Fruit fly (Drosophila melanogaster) whole organism, prepupa: ENCODE data around the gene CG3213.

ENCODE experiments used
- Blimp-1 ChIP-seq: fragments of 200-800 bp; sonication (Bioruptor generic); optimal IDR thresholded peaks from 3 replicates; lab custom pipeline; 2017; ENCODE audit warnings: missing biosample characterization, missing genetic modification characterization, mild to moderate bottlenecking, moderate library complexity, missing genetic modification reagents
- CG10631 ChIP-seq: fragments of 200-800 bp; sonication (Bioruptor generic); optimal IDR thresholded peaks from 2 replicates; lab custom pipeline; 2016; ENCODE audit warnings: missing biosample characterization, missing genetic modification characterization
- CG10669 ChIP-seq: fragments of 200-800 bp; sonication (Bioruptor generic); optimal IDR thresholded peaks from 3 replicates; lab custom pipeline; 2018; ENCODE audit warnings: missing biosample characterization, mild to moderate bottlenecking, missing genetic modification characterization, moderate library complexity
- CG11294 ChIP-seq: fragments of 200-800 bp; sonication (Bioruptor generic); IDR thresholded peaks from 2 replicates; pipeline ENCODE4 v1.3.6; 2022; ENCODE audit warnings: missing biosample characterization, missing genetic modification characterization
- CG11762 ChIP-seq: fragments of 200-800 bp; sonication (Bioruptor generic); optimal IDR thresholded peaks from 3 replicates; lab custom pipeline; 2016; ENCODE audit warnings: missing biosample characterization, missing genetic modification characterization; ENCODE audit not compliant: insufficient read depth
- CG11902 ChIP-seq: fragments of 200-800 bp; sonication (Bioruptor generic); optimal IDR thresholded peaks from 3 replicates; lab custom pipeline; 2016; ENCODE audit warnings: missing biosample characterization, missing genetic modification characterization
- CG15336 ChIP-seq: fragments of 200-800 bp; sonication (Bioruptor generic); IDR thresholded peaks from 2 replicates; pipeline ENCODE4 v1.3.6; 2022; ENCODE audit warnings: missing biosample characterization, missing genetic modification characterization
- CG16779 ChIP-seq: fragments of 200-800 bp; sonication (Bioruptor generic); optimal IDR thresholded peaks from 3 replicates; lab custom pipeline; 2017; ENCODE audit warnings: missing biosample characterization, mild to moderate bottlenecking, missing genetic modification characterization
- CG3032 ChIP-seq: fragments of 200-800 bp; optimal IDR thresholded peaks from 2 replicates; lab custom pipeline; 2019; ENCODE audit warnings: missing biosample characterization, mild to moderate bottlenecking, missing genetic modification characterization, moderate library complexity
- CG31627 ChIP-seq: fragments of 200-800 bp; sonication (Bioruptor generic); optimal IDR thresholded peaks from 3 replicates; lab custom pipeline; 2016; ENCODE audit warnings: missing biosample characterization, missing genetic modification characterization
- CG32006 ChIP-seq: fragments of 200-800 bp; sonication (Bioruptor generic); optimal IDR thresholded peaks from 3 replicates; lab custom pipeline; 2017; ENCODE audit warnings: missing biosample characterization, mild to moderate bottlenecking, missing genetic modification characterization
- CG4318 ChIP-seq: fragments of 200-800 bp; sonication (Bioruptor generic); optimal IDR thresholded peaks from 3 replicates; lab custom pipeline; 2017; ENCODE audit warnings: missing biosample characterization, mild to moderate bottlenecking, missing genetic modification characterization
- CG6163 ChIP-seq: fragments of 200-800 bp; sonication (Bioruptor generic); IDR thresholded peaks from 3 replicates; pipeline ENCODE4 v1.3.6; 2022; ENCODE audit warnings: missing biosample characterization, missing genetic modification characterization
- CG6276 ChIP-seq: fragments of 200-800 bp; sonication (Bioruptor generic); optimal IDR thresholded peaks from 2 replicates; lab custom pipeline; 2017; ENCODE audit warnings: missing biosample characterization, mild to moderate bottlenecking, missing genetic modification characterization
- CG6792 ChIP-seq: fragments of 200-800 bp; sonication (Bioruptor generic); optimal IDR thresholded peaks from 3 replicates; lab custom pipeline; 2016; ENCODE audit warnings: missing biosample characterization, missing genetic modification characterization
- CG6854 ChIP-seq: fragments of 200-800 bp; sonication (Bioruptor generic); optimal IDR thresholded peaks from 2 replicates; lab custom pipeline; 2017; ENCODE audit warnings: missing biosample characterization, mild to moderate bottlenecking, missing genetic modification characterization
- CG7368 ChIP-seq: fragments of 200-800 bp; sonication (Bioruptor generic); optimal IDR thresholded peaks from 3 replicates; lab custom pipeline; 2016; ENCODE audit warnings: missing biosample characterization, missing genetic modification characterization
- CG8632 ChIP-seq: fragments of 200-800 bp; sonication (Bioruptor generic); optimal IDR thresholded peaks from 3 replicates; lab custom pipeline; 2016; ENCODE audit warnings: missing biosample characterization, missing genetic modification characterization
- Eip75B ChIP-seq: fragments of 200-800 bp; sonication (Bioruptor generic); optimal IDR thresholded peaks from 3 replicates; lab custom pipeline; 2016; ENCODE audit warnings: missing biosample characterization, missing genetic modification characterization
- Eip78C ChIP-seq: fragments of 200-800 bp; sonication (Bioruptor generic); peaks from one replicate; lab custom pipeline; 2016; ENCODE audit warnings: missing biosample characterization, missing genetic modification characterization
- Ets96B ChIP-seq: fragments of 200-800 bp; optimal IDR thresholded peaks from 2 replicates; lab custom pipeline; 2019; ENCODE audit warnings: missing biosample characterization, mild to moderate bottlenecking, missing genetic modification characterization, moderate library complexity
- Gug ChIP-seq: fragments of 200-800 bp; sonication (Bioruptor generic); IDR thresholded peaks from 2 replicates; pipeline ENCODE4 v1.3.6; 2022; ENCODE audit warnings: missing biosample characterization, missing genetic modification characterization
- Hr38 ChIP-seq: sonication (Bioruptor generic); optimal IDR thresholded peaks from 2 replicates; lab custom pipeline; 2016; ENCODE audit warnings: missing biosample characterization, missing genetic modification characterization
- Hr39 ChIP-seq: fragments of 200-800 bp; sonication (Bioruptor generic); optimal IDR thresholded peaks from 2 replicates; lab custom pipeline; 2016; ENCODE audit warnings: missing biosample characterization, missing genetic modification characterization
- Hr4 ChIP-seq: fragments of 200-800 bp; sonication (Bioruptor generic); optimal IDR thresholded peaks from 3 replicates; lab custom pipeline; 2016; ENCODE audit warnings: missing biosample characterization, missing genetic modification characterization
- Met ChIP-seq: fragments of 200-800 bp; sonication (Bioruptor generic); optimal IDR thresholded peaks from 3 replicates; lab custom pipeline; 2016; ENCODE audit warnings: missing biosample characterization, missing genetic modification characterization
- OdsH ChIP-seq: fragments of 200-800 bp; sonication (Bioruptor generic); optimal IDR thresholded peaks from 3 replicates; lab custom pipeline; 2016; ENCODE audit warnings: missing biosample characterization, missing genetic modification characterization
- Sox102F ChIP-seq: fragments of 200-800 bp; sonication (Bioruptor generic); optimal IDR thresholded peaks from 2 replicates; lab custom pipeline; 2016; ENCODE audit warnings: missing biosample characterization, mild to moderate bottlenecking, missing genetic modification characterization
- Sox14 ChIP-seq: fragments of 200-800 bp; sonication (Bioruptor generic); optimal IDR thresholded peaks from 3 replicates; lab custom pipeline; 2016; ENCODE audit warnings: missing biosample characterization, missing genetic modification characterization
- achi ChIP-seq: fragments of 200-800 bp; sonication (Bioruptor generic); optimal IDR thresholded peaks from 3 replicates; lab custom pipeline; 2016; ENCODE audit warnings: missing biosample characterization, missing genetic modification characterization
- cyc ChIP-seq: fragments of 200-800 bp; sonication (Bioruptor generic); optimal IDR thresholded peaks from 3 replicates; lab custom pipeline; 2016; ENCODE audit warnings: missing biosample characterization, missing genetic modification characterization
- dac ChIP-seq: fragments of 200-800 bp; sonication (Bioruptor generic); optimal IDR thresholded peaks from 2 replicates; lab custom pipeline; 2017; ENCODE audit warnings: missing biosample characterization, mild to moderate bottlenecking, missing genetic modification characterization
- dsx ChIP-seq: fragments of 200-800 bp; optimal IDR thresholded peaks from 3 replicates; lab custom pipeline; 2019; ENCODE audit warnings: missing biosample characterization, mild to moderate bottlenecking, missing genetic modification characterization, moderate library complexity; ENCODE audit not compliant: poor library complexity, severe bottlenecking
- esn ChIP-seq: fragments of 200-800 bp; sonication (Bioruptor generic); optimal IDR thresholded peaks from 2 replicates; lab custom pipeline; 2016; ENCODE audit warnings: missing biosample characterization, mild to moderate bottlenecking, missing genetic modification characterization, moderate library complexity
- fd59A ChIP-seq: fragments of 200-800 bp; sonication (Bioruptor generic); optimal IDR thresholded peaks from 2 replicates; lab custom pipeline; 2017; ENCODE audit warnings: missing biosample characterization, mild to moderate bottlenecking, missing genetic modification characterization, missing genetic modification reagents
- fkh ChIP-seq: fragments of 200-800 bp; sonication (Bioruptor generic); optimal IDR thresholded peaks from 3 replicates; lab custom pipeline; 2017; ENCODE audit warnings: missing biosample characterization, mild to moderate bottlenecking, missing genetic modification characterization, moderate library complexity
- lz ChIP-seq: fragments of 200-800 bp; sonication (Bioruptor generic); optimal IDR thresholded peaks from 3 replicates; lab custom pipeline; 2016; ENCODE audit warnings: missing biosample characterization, missing genetic modification characterization
- pdm3 ChIP-seq: fragments of 200-800 bp; sonication (Bioruptor generic); optimal IDR thresholded peaks from 3 replicates; lab custom pipeline; 2016; ENCODE audit warnings: missing biosample characterization, missing genetic modification characterization
- salr ChIP-seq, 2 experiments: fragments of 200-800 bp; sonication (Bioruptor generic); optimal IDR thresholded peaks; 3 replicates each; lab custom pipeline; 2016 to 2018; ENCODE audit warnings: missing biosample characterization in 2 of 2, missing genetic modification characterization in 2 of 2, mild to moderate bottlenecking in 1 of 2
- spab ChIP-seq: fragments of 200-800 bp; sonication (Bioruptor generic); optimal IDR thresholded peaks from 2 replicates; lab custom pipeline; 2017; ENCODE audit warnings: missing biosample characterization, mild to moderate bottlenecking, missing genetic modification characterization, missing genetic modification reagents
- ss ChIP-seq, 2 experiments: fragments of 200-800 bp; sonication (Bioruptor generic); optimal IDR thresholded peaks; 2 replicates in 1 of 2; 3 replicates in 1 of 2; lab custom pipeline; 2017 to 2018; ENCODE audit warnings: mild to moderate bottlenecking in 2 of 2, missing biosample characterization in 2 of 2, missing genetic modification characterization in 2 of 2, moderate library complexity in 1 of 2
- svp ChIP-seq: fragments of 200-800 bp; sonication (Bioruptor generic); peaks from one replicate; lab custom pipeline; 2016; ENCODE audit warnings: missing biosample characterization, missing genetic modification characterization
- topi ChIP-seq: fragments of 200-800 bp; sonication (Bioruptor generic); optimal IDR thresholded peaks from 3 replicates; lab custom pipeline; 2016; ENCODE audit warnings: missing biosample characterization, missing genetic modification characterization

Gene CG3213

dm6 chr2L:3477057-3477755, 42.2 kb downstream of the CG3213 start (continued):
- peak; percentile 41 for TF ChIP-seq fkh

dm6 chr2L:3476399-3477056, 42.9 kb downstream of the CG3213 start:
- peak; percentile 70 for TF ChIP-seq Blimp-1 (GFP tag; lab: Kevin White, UChicago)
- peak; percentile 27 for TF ChIP-seq Eip78C (GFP tag; lab: Kevin White, UChicago)
- no peak for TF ChIP-seq CG4318

- TF ChIP-seq fkh (peak; percentile 49), CG4318 (no peak), Hr39 (GFP tag; lab: Kevin White, UChicago) (no peak), Sox14 (GFP tag; lab: Kevin White, UChicago) (no peak), Eip78C (GFP tag; lab: Kevin White, UChicago) (peak; percentile 68), CG15336 (0 out of 2 replicates have a peak, but pooled peaks have one; percentile 26), CG31627 (no peak)
- TF ChIP-seq, all 60 proteins: peak for 3
These were observed 43.5 kb downstream of the CG3213 start for dm6 chr2L:3475948-3476347.

dm6 chr2L:3475168-3475567, 44.3 kb downstream of the CG3213 start:
- TF ChIP-seq Blimp-1 (GFP tag; lab: Kevin White, UChicago), result no peak
- no peak for TF ChIP-seq Hr38 (GFP tag; lab: Kevin White, UChicago)
- peak; percentile 56 for TF ChIP-seq esn (GFP tag; lab: Kevin White, UChicago)
- no peak for TF ChIP-seq ss (GFP tag; optimal IDR thresholded peaks at IDR 0.05; lab: Kevin White, UChicago)
- TF ChIP-seq CG7368 (GFP tag; lab: Kevin White, UChicago), result no peak
- no peak for TF ChIP-seq Sox102F (GFP tag; lab: Kevin White, UChicago)
- TF ChIP-seq fd59A (GFP tag; lab: Kevin White, UChicago), result no peak
- peak; percentile 2 for TF ChIP-seq CG10669 (GFP tag; lab: Kevin White, UChicago)
- peak; percentile 21 for TF ChIP-seq Ets96B (tag; lab: Kevin White, UChicago)
- TF ChIP-seq CG15336, result no peak
- no peak for TF ChIP-seq CG10631 (GFP tag; lab: Kevin White, UChicago)
- TF ChIP-seq topi, result peak; percentile 27
- peak; percentile 5 for TF ChIP-seq Hr39 (GFP tag; lab: Kevin White, UChicago)
- TF ChIP-seq CG11902 (GFP tag; lab: Kevin White, UChicago), result no peak
- TF ChIP-seq cyc (GFP tag; lab: Kevin White, UChicago), result peak; percentile 15
- TF ChIP-seq Met (GFP tag; lab: Kevin White, UChicago), result no peak
- peak; percentile 28 for TF ChIP-seq lz (GFP tag; lab: Kevin White, UChicago)
- peak; percentile 81 for TF ChIP-seq Eip78C (GFP tag; lab: Kevin White, UChicago)
- TF ChIP-seq dac, result no peak
- TF ChIP-seq CG6276 (GFP tag; lab: Kevin White, UChicago), result no peak
- TF ChIP-seq salr (GFP tag; optimal IDR thresholded peaks at IDR 0.05; lab: Kevin White, UChicago), result no peak
- TF ChIP-seq OdsH (GFP tag; lab: Kevin White, UChicago), result no peak
- no peak for TF ChIP-seq dsx
- TF ChIP-seq CG32006 (GFP tag; lab: Kevin White, UChicago), result no peak
- no peak for TF ChIP-seq spab (GFP tag; lab: Kevin White, UChicago)
- TF ChIP-seq Gug (GFP tag; lab: Robert Waterston, UW), result no peak
- peak; percentile 17 for TF ChIP-seq CG3032 (tag; lab: Kevin White, UChicago)
- no peak for TF ChIP-seq CG16779
- TF ChIP-seq CG11762 (GFP tag; lab: Kevin White, UChicago), result no peak
- TF ChIP-seq svp, result peak; percentile 99
- no peak for TF ChIP-seq CG8632 (GFP tag; lab: Kevin White, UChicago)
- no peak for TF ChIP-seq Eip75B (GFP tag; lab: Kevin White, UChicago)
- no peak for TF ChIP-seq CG6163 (GFP tag; lab: Robert Waterston, UW)
- TF ChIP-seq Sox14 (GFP tag; lab: Kevin White, UChicago), result no peak
- no peak for TF ChIP-seq pdm3 (GFP tag; lab: Kevin White, UChicago)
- TF ChIP-seq Hr4 (GFP tag; lab: Kevin White, UChicago), result no peak
- no peak for TF ChIP-seq achi (GFP tag; lab: Kevin White, UChicago)
- no peak for TF ChIP-seq fkh
- no peak for TF ChIP-seq CG11294 (GFP tag; lab: Robert Waterston, UW)
- TF ChIP-seq CG31627, result peak; percentile 18
- TF ChIP-seq CG6854 (GFP tag; lab: Kevin White, UChicago), result no peak
- TF ChIP-seq CG6792, result no peak
